Worm (Caenorhabditis elegans): ENCODE data around the gene T13F2.4.

Gene T13F2.4

DNA sequence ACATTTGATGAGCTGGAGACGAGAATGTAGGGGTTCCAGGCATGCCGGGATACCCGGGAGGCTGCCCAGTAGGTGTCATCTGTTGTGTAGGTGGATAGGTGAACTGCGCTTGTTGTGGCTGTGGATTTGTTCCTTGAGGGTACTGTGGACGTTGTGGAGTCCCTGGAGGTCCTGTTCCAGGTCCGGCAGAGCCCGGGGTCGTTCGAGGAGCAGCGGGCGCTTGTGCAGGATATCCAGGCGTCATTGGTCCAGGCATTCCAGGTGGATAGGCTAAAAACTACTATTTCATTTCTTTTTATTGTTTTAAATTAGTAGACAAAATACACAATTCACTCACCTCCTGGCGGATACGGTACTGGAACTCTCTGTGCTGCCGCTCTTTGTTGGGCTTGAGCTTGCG, 5.7 kb downstream of the T13F2.4 start:
- TF ChIP-seq tra-4 (tag; optimal IDR thresholded peaks at IDR 0.05) (no peak), tbx-37 (GFP tag; conservative IDR thresholded peaks at IDR 0.05) (no peak), aly-1 (tag; optimal IDR thresholded peaks at IDR 0.05) (no peak), F13C5.2 (tag; optimal IDR thresholded peaks at IDR 0.05) (no peak), sea-1 (GFP tag; conservative IDR thresholded peaks at IDR 0.05) (no peak), hnd-1 (tag; optimal IDR thresholded peaks at IDR 0.05) (no peak), ceh-36 (tag; optimal IDR thresholded peaks at IDR 0.05) (no peak), ama-1 (optimal IDR thresholded peaks at IDR 0.05) (no peak), ets-7 (tag; optimal IDR thresholded peaks at IDR 0.05) (no peak), hmbx-1 (tag; optimal IDR thresholded peaks at IDR 0.05) (no peak), B0310.2 (tag; optimal IDR thresholded peaks at IDR 0.05) (no peak), flt-1 (GFP tag; IDR thresholded peaks at IDR 0.05) (no peak), tbx-11 (GFP tag; IDR thresholded peaks at IDR 0.05) (no peak), hmg-4 (GFP tag; optimal IDR thresholded peaks at IDR 0.05) (no peak), pes-1 (GFP tag; IDR thresholded peaks at IDR 0.05) (no peak), ceh-13 (GFP tag; optimal IDR thresholded peaks at IDR 0.05) (no peak), scrt-1 (GFP tag; IDR thresholded peaks at IDR 0.05) (no peak)

DNA sequence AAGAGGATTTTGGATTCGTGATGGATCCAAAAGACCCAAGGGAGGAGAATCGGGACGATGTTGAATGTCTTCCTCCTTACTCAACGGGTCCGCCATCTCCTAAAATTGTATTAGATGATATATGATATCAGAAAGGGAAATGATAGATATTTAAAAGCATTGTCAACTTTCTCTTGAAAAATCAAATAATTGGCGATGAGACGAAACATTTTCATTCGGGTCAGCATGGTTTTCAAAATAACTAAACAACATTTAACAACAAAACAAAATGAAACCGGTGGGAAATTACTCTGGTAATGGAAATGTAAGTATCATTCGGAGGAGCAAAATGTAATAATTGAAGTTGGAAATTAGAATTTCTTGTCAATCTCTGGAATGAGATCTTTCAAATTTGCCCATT, 6.9 kb downstream of the T13F2.4 start, which contains the start of gene pis-1:
Gene pis-1 (minus strand): TSS at position 101 of the 400 bp plus-strand sequence.
- TF ChIP-seq ceh-13 (GFP tag; optimal IDR thresholded peaks at IDR 0.05) (no peak), hmbx-1 (tag; optimal IDR thresholded peaks at IDR 0.05) (no peak), B0310.2 (tag; optimal IDR thresholded peaks at IDR 0.05) (no peak), hmg-4 (GFP tag; optimal IDR thresholded peaks at IDR 0.05) (no peak), sea-1 (GFP tag; conservative IDR thresholded peaks at IDR 0.05) (no peak)

DNA sequence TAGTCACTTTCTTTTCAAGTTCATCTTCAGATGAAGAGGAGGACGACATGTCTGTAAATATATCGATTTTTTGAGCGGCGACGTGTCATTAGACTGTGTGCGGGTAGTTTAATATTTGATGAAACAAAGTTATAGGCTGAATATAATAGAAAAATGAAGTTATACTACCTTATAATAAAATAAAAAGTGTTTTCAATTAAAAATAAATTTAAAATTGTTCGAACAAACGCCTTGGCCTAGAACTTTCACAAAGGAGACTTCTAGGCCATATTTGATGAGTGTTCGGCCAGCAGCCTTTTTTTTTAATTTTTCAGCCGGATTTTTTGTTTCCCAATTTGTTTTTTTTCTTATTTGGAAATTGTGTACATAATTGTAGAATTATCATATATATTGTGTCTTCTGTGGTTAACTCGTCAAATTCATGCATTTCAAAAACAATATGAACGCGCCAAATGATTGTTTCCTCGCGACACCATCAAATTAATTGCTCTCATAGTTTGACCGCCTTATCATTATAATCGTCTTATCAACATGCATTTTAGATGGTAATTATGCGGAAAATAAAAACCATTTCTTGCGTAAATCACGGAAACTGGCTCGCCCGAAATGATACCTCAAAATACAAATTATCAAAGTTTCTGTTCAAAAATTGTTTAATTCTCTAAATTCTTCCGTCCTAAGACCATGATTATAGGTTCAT, 7.9 kb downstream of the T13F2.4 start, which contains the start of gene T13F2.2:
Gene T13F2.2 (minus strand): TSS at position 51 of the 700 bp plus-strand sequence.
- TF ChIP-seq tbx-11 (GFP tag; IDR thresholded peaks at IDR 0.05): no peak
- no peak for TF ChIP-seq hmbx-1 (tag; optimal IDR thresholded peaks at IDR 0.05)
- TF ChIP-seq ama-1 (optimal IDR thresholded peaks at IDR 0.05): no peak

DNA sequence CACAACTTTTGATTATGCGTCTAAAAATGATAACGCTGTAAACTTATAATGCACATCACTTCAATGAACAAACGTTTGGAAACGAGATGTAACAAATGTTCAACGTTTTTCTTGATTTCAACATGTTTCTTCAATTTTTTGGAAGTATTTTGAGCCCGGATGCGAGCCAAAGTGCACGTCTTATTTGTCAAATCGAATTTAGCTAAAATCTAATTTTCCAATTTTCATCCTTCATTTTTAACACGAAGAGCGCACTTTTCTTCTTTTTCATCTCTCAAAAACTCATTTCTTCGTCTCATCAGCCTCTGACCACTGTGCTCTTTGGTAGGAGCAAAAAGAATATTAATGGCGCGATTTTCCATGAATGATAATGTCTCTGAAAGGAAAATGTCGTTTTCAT, 8.7 kb downstream of the T13F2.4 start:
- TF ChIP-seq B0310.2 (tag; optimal IDR thresholded peaks at IDR 0.05): no peak
- TF ChIP-seq ceh-36 (tag; optimal IDR thresholded peaks at IDR 0.05): no peak
- TF ChIP-seq flt-1 (GFP tag; IDR thresholded peaks at IDR 0.05): no peak
- no peak for TF ChIP-seq tra-4 (tag; optimal IDR thresholded peaks at IDR 0.05)
- no peak for TF ChIP-seq hnd-1 (tag; optimal IDR thresholded peaks at IDR 0.05)
- TF ChIP-seq pes-1 (GFP tag; IDR thresholded peaks at IDR 0.05): no peak
- no peak for TF ChIP-seq ceh-13 (GFP tag; optimal IDR thresholded peaks at IDR 0.05)
- no peak for TF ChIP-seq hmbx-1 (tag; optimal IDR thresholded peaks at IDR 0.05)
- no peak for TF ChIP-seq ets-7 (tag; optimal IDR thresholded peaks at IDR 0.05)
- TF ChIP-seq aly-1 (tag; optimal IDR thresholded peaks at IDR 0.05): no peak
- TF ChIP-seq hmg-4 (GFP tag; optimal IDR thresholded peaks at IDR 0.05): no peak
- TF ChIP-seq sea-1 (GFP tag; conservative IDR thresholded peaks at IDR 0.05): no peak
- TF ChIP-seq F13C5.2 (tag; optimal IDR thresholded peaks at IDR 0.05): no peak
- TF ChIP-seq tbx-11 (GFP tag; IDR thresholded peaks at IDR 0.05): no peak
- no peak for TF ChIP-seq ama-1 (optimal IDR thresholded peaks at IDR 0.05)
- no peak for TF ChIP-seq tbx-37 (GFP tag; conservative IDR thresholded peaks at IDR 0.05)
- TF ChIP-seq scrt-1 (GFP tag; IDR thresholded peaks at IDR 0.05): no peak

DNA sequence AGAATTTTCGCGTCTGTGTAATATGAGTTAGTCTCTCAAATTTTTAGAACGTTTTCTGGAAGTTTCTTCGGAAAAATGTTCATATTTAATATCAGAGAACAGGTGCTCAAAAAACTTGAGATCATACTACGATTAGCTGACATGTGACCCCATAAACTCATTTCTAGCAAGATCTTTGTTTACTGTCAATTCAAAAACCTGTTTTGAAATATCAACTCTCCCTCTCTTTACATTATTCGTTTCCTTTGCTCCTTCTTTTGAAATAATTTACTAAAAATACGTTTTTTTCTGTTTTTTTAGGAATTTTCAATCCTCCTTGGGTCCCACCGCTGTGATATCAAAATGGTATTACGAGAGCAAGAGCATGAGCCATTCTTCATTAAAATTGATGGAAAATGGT, 9.5 kb downstream of the T13F2.4 start, which contains the start of gene fat-4:
Gene fat-4 (plus strand): TSS at position 301 of the 400 bp plus-strand sequence.
- no peak for TF ChIP-seq tra-4 (tag; optimal IDR thresholded peaks at IDR 0.05)
- TF ChIP-seq tbx-37 (GFP tag; conservative IDR thresholded peaks at IDR 0.05): no peak
- TF ChIP-seq sea-1 (GFP tag; conservative IDR thresholded peaks at IDR 0.05): no peak
- no peak for TF ChIP-seq hnd-1 (tag; optimal IDR thresholded peaks at IDR 0.05)
- TF ChIP-seq scrt-1 (GFP tag; IDR thresholded peaks at IDR 0.05): no peak
- TF ChIP-seq ets-7 (tag; optimal IDR thresholded peaks at IDR 0.05): no peak
- no peak for TF ChIP-seq ama-1 (optimal IDR thresholded peaks at IDR 0.05)
- no peak for TF ChIP-seq ceh-13 (GFP tag; optimal IDR thresholded peaks at IDR 0.05)
- TF ChIP-seq B0310.2 (tag; optimal IDR thresholded peaks at IDR 0.05): no peak
- TF ChIP-seq hmg-4 (GFP tag; optimal IDR thresholded peaks at IDR 0.05): no peak
- no peak for TF ChIP-seq hmbx-1 (tag; optimal IDR thresholded peaks at IDR 0.05)
- TF ChIP-seq pes-1 (GFP tag; IDR thresholded peaks at IDR 0.05): no peak
- TF ChIP-seq ceh-36 (tag; optimal IDR thresholded peaks at IDR 0.05): no peak
- no peak for TF ChIP-seq aly-1 (tag; optimal IDR thresholded peaks at IDR 0.05)
- TF ChIP-seq flt-1 (GFP tag; IDR thresholded peaks at IDR 0.05): no peak
- no peak for TF ChIP-seq tbx-11 (GFP tag; IDR thresholded peaks at IDR 0.05)
- TF ChIP-seq F13C5.2 (tag; optimal IDR thresholded peaks at IDR 0.05): no peak

DNA sequence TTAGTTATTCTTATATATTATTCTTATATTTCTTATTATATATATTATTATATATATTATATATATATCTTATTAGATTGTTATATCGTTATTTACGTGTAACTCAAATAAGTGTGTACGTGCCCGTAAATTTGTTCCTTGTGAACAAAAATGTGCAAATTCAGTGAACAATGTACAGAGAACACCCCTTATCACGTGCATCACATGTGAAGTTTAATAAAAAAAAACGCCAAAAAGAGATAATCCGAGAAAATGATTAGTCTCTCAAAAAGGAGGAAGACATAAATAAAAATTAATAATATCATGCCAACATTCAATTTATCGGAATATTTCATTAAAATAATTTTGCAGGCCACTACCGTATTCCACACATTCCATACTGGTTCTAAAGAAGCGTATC, 10.1 kb downstream of the T13F2.4 start:
- no peak for TF ChIP-seq flt-1 (GFP tag; IDR thresholded peaks at IDR 0.05)
- no peak for TF ChIP-seq pes-1 (GFP tag; IDR thresholded peaks at IDR 0.05)
- TF ChIP-seq F13C5.2 (tag; optimal IDR thresholded peaks at IDR 0.05): no peak
- no peak for TF ChIP-seq hmbx-1 (tag; optimal IDR thresholded peaks at IDR 0.05)
- no peak for TF ChIP-seq aly-1 (tag; optimal IDR thresholded peaks at IDR 0.05)
- no peak for TF ChIP-seq B0310.2 (tag; optimal IDR thresholded peaks at IDR 0.05)
- no peak for TF ChIP-seq sea-1 (GFP tag; conservative IDR thresholded peaks at IDR 0.05)
- no peak for TF ChIP-seq ama-1 (optimal IDR thresholded peaks at IDR 0.05)
- TF ChIP-seq hnd-1 (tag; optimal IDR thresholded peaks at IDR 0.05): no peak
- TF ChIP-seq scrt-1 (GFP tag; IDR thresholded peaks at IDR 0.05): no peak
- no peak for TF ChIP-seq tbx-11 (GFP tag; IDR thresholded peaks at IDR 0.05)
- no peak for TF ChIP-seq tra-4 (tag; optimal IDR thresholded peaks at IDR 0.05)
- no peak for TF ChIP-seq hmg-4 (GFP tag; optimal IDR thresholded peaks at IDR 0.05)
- no peak for TF ChIP-seq tbx-37 (GFP tag; conservative IDR thresholded peaks at IDR 0.05)
- TF ChIP-seq ceh-13 (GFP tag; optimal IDR thresholded peaks at IDR 0.05): no peak
- TF ChIP-seq ceh-36 (tag; optimal IDR thresholded peaks at IDR 0.05): no peak
- TF ChIP-seq ets-7 (tag; optimal IDR thresholded peaks at IDR 0.05): no peak

DNA sequence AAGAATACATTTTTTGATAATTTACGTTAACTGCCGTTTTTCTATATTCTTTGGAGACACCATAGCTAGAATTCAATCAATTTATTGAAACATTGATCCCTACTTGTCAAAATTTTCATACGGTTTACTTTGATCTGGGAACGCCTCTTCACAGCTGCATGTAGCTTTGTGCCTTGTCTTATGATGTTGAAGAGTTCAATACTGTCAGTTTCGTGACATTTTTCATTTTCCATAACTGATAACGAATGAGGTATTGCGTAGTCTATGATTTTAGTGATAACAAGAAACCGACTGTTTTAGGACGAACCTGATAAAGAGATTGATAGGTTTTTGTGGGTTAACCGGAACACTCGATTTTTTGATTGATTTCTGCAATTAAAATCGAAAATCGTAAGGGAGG, 11.8 kb downstream of the T13F2.4 start:
- TF ChIP-seq tbx-11 (GFP tag; IDR thresholded peaks at IDR 0.05): no peak
- TF ChIP-seq F13C5.2 (tag; optimal IDR thresholded peaks at IDR 0.05): no peak
- TF ChIP-seq hnd-1 (tag; optimal IDR thresholded peaks at IDR 0.05): no peak
